Fruit fly (Drosophila melanogaster) whole organism, wandering third instar larva: ENCODE results near the gene mGluR.

Experiments
- Abd-B ChIP-seq: fragments of >200 bp; optimal IDR thresholded peaks from 2 replicates; lab custom pipeline; 2017; ENCODE audit warnings: missing biosample characterization, missing genetic modification characterization
- CG32264 ChIP-seq: fragments of 200-800 bp; sonication (Bioruptor generic); optimal IDR thresholded peaks from 2 replicates; lab custom pipeline; 2016; ENCODE audit warnings: missing biosample characterization, missing genetic modification characterization
- CG9705 ChIP-seq: fragments of 200-800 bp; sonication (Bioruptor generic); optimal IDR thresholded peaks from 2 replicates; lab custom pipeline; 2018; ENCODE audit warnings: missing biosample characterization, mild to moderate bottlenecking, missing genetic modification characterization
- CrebA ChIP-seq: fragments of 200-800 bp; sonication (Bioruptor generic); optimal IDR thresholded peaks from 2 replicates; lab custom pipeline; 2016; ENCODE audit warnings: missing biosample characterization, mild to moderate bottlenecking, missing genetic modification characterization, borderline replicate concordance
- Dfd ChIP-seq: fragments of >200 bp; optimal IDR thresholded peaks from 2 replicates; lab custom pipeline; 2017; ENCODE audit warnings: missing biosample characterization, missing genetic modification characterization
- Dif ChIP-seq: fragments of 200-275, 200-300 bp; sonication (Bioruptor generic); optimal IDR thresholded peaks from 2 replicates; lab custom pipeline; 2018; ENCODE audit warnings: missing biosample characterization, missing genetic modification characterization; ENCODE audit not compliant: partially characterized antibody
- GATAd ChIP-seq: sonication (Bioruptor generic); optimal IDR thresholded peaks from 2 replicates; lab custom pipeline; 2016; ENCODE audit warnings: missing biosample characterization, missing genetic modification characterization
- HLH106 ChIP-seq: fragments of 200-800 bp; optimal IDR thresholded peaks from 3 replicates; lab custom pipeline; 2019; ENCODE audit warnings: missing biosample characterization, mild to moderate bottlenecking, missing genetic modification characterization, moderate library complexity
- Hnf4 ChIP-seq: fragments of 200-800 bp; sonication (Bioruptor generic); optimal IDR thresholded peaks from 2 replicates; lab custom pipeline; 2016; ENCODE audit warnings: missing biosample characterization, mild to moderate bottlenecking, missing genetic modification characterization
- Hr78 ChIP-seq: fragments of >200 bp; optimal IDR thresholded peaks from 2 replicates; lab custom pipeline; 2017; ENCODE audit warnings: missing biosample characterization, missing genetic modification characterization
- Hr83 ChIP-seq: fragments of 200-300 bp; sonication (Bioruptor generic); optimal IDR thresholded peaks from 2 replicates; lab custom pipeline; 2016; ENCODE audit warnings: missing biosample characterization, mild to moderate bottlenecking, missing genetic modification characterization, moderate library complexity; ENCODE audit not compliant: poor library complexity, severe bottlenecking
- Jra ChIP-seq: sonication (Bioruptor generic); optimal IDR thresholded peaks from 2 replicates; lab custom pipeline; 2016; ENCODE audit warnings: missing biosample characterization, missing genetic modification characterization
- Mio ChIP-seq: sonication (Bioruptor generic); optimal IDR thresholded peaks from 2 replicates; lab custom pipeline; 2016; ENCODE audit warnings: missing biosample characterization, missing genetic modification characterization
- Myc ChIP-seq: fragments of >200 bp; optimal IDR thresholded peaks from 2 replicates; lab custom pipeline; 2017
- N ChIP-seq: fragments of >200 bp; optimal IDR thresholded peaks from 2 replicates; lab custom pipeline; 2018; ENCODE audit warnings: missing biosample characterization, missing external identifiers, missing genetic modification characterization
- OdsH ChIP-seq: fragments of 200-800 bp; sonication (Bioruptor generic); optimal IDR thresholded peaks from 2 replicates; lab custom pipeline; 2016; ENCODE audit warnings: missing biosample characterization, mild to moderate bottlenecking, missing genetic modification characterization
- Rel ChIP-seq, 2 experiments: fragments of 200-800 bp; sonication (Bioruptor generic) in 1 of 2; optimal IDR thresholded peaks; 2 replicates in 1 of 2; 3 replicates in 1 of 2; lab custom pipeline; 2016 to 2019; ENCODE audit warnings: mild to moderate bottlenecking in 2 of 2, missing biosample characterization in 2 of 2, missing genetic modification characterization in 2 of 2, moderate library complexity in 1 of 2
- Sp1 ChIP-seq: fragments of 200-800 bp; sonication (Bioruptor generic); optimal IDR thresholded peaks from 3 replicates; lab custom pipeline; 2019; ENCODE audit warnings: missing biosample characterization, mild to moderate bottlenecking, missing genetic modification characterization, moderate library complexity
- Vsx2 ChIP-seq: fragments of 200-300, 225-300 bp; sonication (Bioruptor generic); optimal IDR thresholded peaks from 2 replicates; lab custom pipeline; 2018; ENCODE audit warnings: missing biosample characterization, missing genetic modification characterization; ENCODE audit not compliant: partially characterized antibody
- br ChIP-seq: fragments of 200-800 bp; sonication (Bioruptor generic); optimal IDR thresholded peaks from 2 replicates; lab custom pipeline; 2016; ENCODE audit warnings: missing biosample characterization, missing genetic modification characterization
- brk ChIP-seq: fragments of 200-800 bp; sonication (Bioruptor generic); optimal IDR thresholded peaks from 2 replicates; lab custom pipeline; 2016; ENCODE audit warnings: missing biosample characterization, mild to moderate bottlenecking, missing genetic modification characterization
- dl ChIP-seq, 2 experiments: fragments of 175-275, 200-275 bp in 1 of 2; fragments of 200-275 bp in 1 of 2; sonication (Bioruptor generic); optimal IDR thresholded peaks; lab custom pipeline; 2018; ENCODE audit warnings: mild to moderate bottlenecking in 2 of 2, missing biosample characterization in 2 of 2, missing genetic modification characterization in 2 of 2, moderate library complexity in 2 of 2; ENCODE audit not compliant: partially characterized antibody in 2 of 2, insufficient read depth in 1 of 2
- dmrt93B ChIP-seq: fragments of 200-800 bp; sonication (Bioruptor generic); optimal IDR thresholded peaks from 2 replicates; lab custom pipeline; 2018; ENCODE audit warnings: missing biosample characterization, mild to moderate bottlenecking, missing genetic modification characterization
- dsf ChIP-seq: sonication (Bioruptor generic); optimal IDR thresholded peaks from 2 replicates; lab custom pipeline; 2016; ENCODE audit warnings: missing biosample characterization, missing genetic modification characterization, borderline replicate concordance
- ey ChIP-seq: fragments of 200-800 bp; sonication (Bioruptor generic); optimal IDR thresholded peaks from 2 replicates; lab custom pipeline; 2016; ENCODE audit warnings: missing biosample characterization, missing genetic modification characterization
- foxo ChIP-seq, 2 experiments: fragments of 200-800 bp; sonication (Bioruptor generic); optimal IDR thresholded peaks; 2 replicates in 1 of 2; 3 replicates in 1 of 2; lab custom pipeline; 2016 to 2017; ENCODE audit warnings: missing biosample characterization in 2 of 2, missing genetic modification characterization in 2 of 2
- fru ChIP-seq: fragments of 200-800 bp; sonication (Bioruptor generic); optimal IDR thresholded peaks from 3 replicates; lab custom pipeline; 2016; ENCODE audit warnings: missing biosample characterization, mild to moderate bottlenecking, missing genetic modification characterization
- h ChIP-seq: fragments of 200-800 bp; sonication (Bioruptor generic); optimal IDR thresholded peaks from 3 replicates; lab custom pipeline; 2016; ENCODE audit warnings: missing biosample characterization, mild to moderate bottlenecking, missing genetic modification characterization
- jim ChIP-seq: fragments of 175-275, 200-325 bp; sonication (Bioruptor generic); optimal IDR thresholded peaks from 2 replicates; lab custom pipeline; 2016; ENCODE audit warnings: missing biosample characterization, mild to moderate bottlenecking, missing genetic modification characterization
- lola ChIP-seq: fragments of >200 bp; optimal IDR thresholded peaks from 2 replicates; lab custom pipeline; 2017; ENCODE audit warnings: missing biosample characterization, missing genetic modification characterization
- pan ChIP-seq: fragments of >200 bp; optimal IDR thresholded peaks from 2 replicates; lab custom pipeline; 2017
- psq ChIP-seq: fragments of 200-800 bp; sonication (Bioruptor generic); optimal IDR thresholded peaks from 3 replicates; lab custom pipeline; 2017; ENCODE audit warnings: missing biosample characterization, mild to moderate bottlenecking, missing genetic modification characterization, moderate library complexity
- rgr ChIP-seq: fragments of 200-800 bp; sonication (Bioruptor generic); optimal IDR thresholded peaks from 3 replicates; lab custom pipeline; 2016; ENCODE audit warnings: missing biosample characterization, mild to moderate bottlenecking, missing genetic modification characterization
- sage ChIP-seq: fragments of 200-800 bp; sonication (Bioruptor generic); optimal IDR thresholded peaks from 2 replicates; lab custom pipeline; 2016; ENCODE audit warnings: missing biosample characterization, mild to moderate bottlenecking, missing genetic modification characterization
- sv ChIP-seq: fragments of 200-800 bp; sonication (Bioruptor generic); optimal IDR thresholded peaks from 3 replicates; lab custom pipeline; 2016; ENCODE audit warnings: missing biosample characterization, missing genetic modification characterization
- tai ChIP-seq: sonication (Bioruptor generic); optimal IDR thresholded peaks from 2 replicates; lab custom pipeline; 2016; ENCODE audit warnings: missing biosample characterization, missing genetic modification characterization
- usp ChIP-seq: fragments of >200 bp; optimal IDR thresholded peaks from 2 replicates; lab custom pipeline; 2017; ENCODE audit warnings: missing biosample characterization, missing genetic modification characterization
- woc ChIP-seq: sonication (Bioruptor generic); optimal IDR thresholded peaks from 2 replicates; lab custom pipeline; 2016; ENCODE audit warnings: missing biosample characterization, mild to moderate bottlenecking, missing genetic modification characterization

mGluR gene

dm6 chr4:981157-981556, 44.5 kb downstream of the mGluR start (continued):
- TF ChIP-seq Dfd: no peak
- no peak for TF ChIP-seq Myc (lab: Kevin White, UChicago)

DNA sequence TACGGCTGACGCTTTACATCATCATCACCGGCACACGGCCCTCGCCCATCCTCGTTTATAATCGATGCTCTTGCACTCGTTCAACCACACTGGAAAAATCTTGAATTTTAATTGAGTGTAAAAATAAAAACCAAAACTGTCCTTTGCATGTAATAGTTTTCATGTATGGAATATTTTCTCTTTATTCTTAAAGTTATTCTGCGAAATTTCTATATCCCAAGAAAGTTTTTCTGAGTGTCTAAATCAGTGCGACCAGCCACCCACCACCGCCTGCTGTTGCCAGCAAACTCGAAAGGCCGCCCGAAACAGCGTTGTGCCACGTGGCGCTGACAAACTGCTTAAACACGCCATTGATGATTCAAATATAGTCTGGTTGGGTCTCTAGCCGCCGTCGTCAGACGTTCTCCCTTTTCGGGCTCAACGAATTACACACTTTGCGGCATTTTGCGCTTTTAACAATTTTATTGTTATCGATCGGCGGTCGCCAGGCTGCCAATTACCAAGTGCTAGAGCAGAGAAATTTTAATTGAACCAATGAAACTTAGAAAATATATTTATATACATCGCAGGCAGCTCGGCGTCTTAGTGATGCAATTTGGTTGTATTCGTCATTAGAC, 46.3 kb downstream of the mGluR start:
- TF ChIP-seq sv (GFP tag; lab: Kevin White, UChicago) (peak; percentile 53), Hnf4 (peak; percentile 8), rgr (GFP tag; lab: Kevin White, UChicago) (no peak), Dif (GFP tag; lab: Kevin White, UChicago) (no peak), woc (GFP tag; lab: Kevin White, UChicago) (peak; percentile 42), Jra (peak; percentile 4), Mio (GFP tag; lab: Kevin White, UChicago) (no peak), ey (GFP tag; lab: Kevin White, UChicago) (peak; percentile 57), sage (GFP tag; lab: Kevin White, UChicago) (no peak), Hr83 (GFP tag; lab: Kevin White, UChicago) (no peak), dsf (GFP tag; lab: Kevin White, UChicago) (no peak), GATAd (GFP tag; lab: Kevin White, UChicago) (no peak), brk (GFP tag; lab: Kevin White, UChicago) (no peak), CG32264 (no peak), pan (lab: Kevin White, UChicago) (no peak), Abd-B (GFP tag; lab: Kevin White, UChicago) (no peak), OdsH (peak; percentile 54), dl (GFP tag; optimal IDR thresholded peaks at IDR 0.05; lab: Kevin White, UChicago; ENCODE audit: insufficient read depth in 1 of 2, partially characterized antibody in 2 of 2) (no peak), jim (no peak), Dfd (no peak), HLH106 (tag; lab: Kevin White, UChicago) (no peak), Rel (GFP tag; optimal IDR thresholded peaks at IDR 0.05; lab: Kevin White, UChicago) (no peak), Rel (tag; optimal IDR thresholded peaks at IDR 0.05; lab: Kevin White, UChicago) (no peak), Myc (lab: Kevin White, UChicago) (no peak), N (GFP tag; lab: Kevin White, UChicago) (no peak), usp (GFP tag; lab: Kevin White, UChicago) (no peak), Sp1 (GFP tag; lab: Kevin White, UChicago) (no peak), dmrt93B (GFP tag; lab: Kevin White, UChicago) (no peak), lola (GFP tag; lab: Kevin White, UChicago) (no peak), h (GFP tag; lab: Kevin White, UChicago) (peak; percentile 61), CrebA (GFP tag; lab: Kevin White, UChicago) (no peak), psq (GFP tag; lab: Kevin White, UChicago) (peak; percentile 28), br (GFP tag; lab: Kevin White, UChicago) (peak; percentile 50), CG9705 (GFP tag; lab: Kevin White, UChicago) (no peak), fru (GFP tag; lab: Kevin White, UChicago) (peak; percentile 62), Hr78 (GFP tag; lab: Kevin White, UChicago) (no peak), Vsx2 (GFP tag; lab: Kevin White, UChicago) (no peak), foxo (GFP tag; optimal IDR thresholded peaks at IDR 0.05; lab: Kevin White, UChicago) (no peak), tai (GFP tag; lab: Kevin White, UChicago) (no peak)

dm6 chr4:984755-985154, 48.1 kb downstream of the mGluR start:
- no peak for TF ChIP-seq Dfd
